Fruit fly (Drosophila melanogaster) whole organism, wandering third instar larva: ENCODE data around the gene Traf6.

Source experiments
- Abd-B ChIP-seq: fragments of >200 bp; optimal IDR thresholded peaks from 2 replicates; lab custom pipeline; 2017; ENCODE audit warnings: missing biosample characterization, missing genetic modification characterization
- CG32264 ChIP-seq: fragments of 200-800 bp; sonication (Bioruptor generic); optimal IDR thresholded peaks from 2 replicates; lab custom pipeline; 2016; ENCODE audit warnings: missing biosample characterization, missing genetic modification characterization
- Dfd ChIP-seq: fragments of >200 bp; optimal IDR thresholded peaks from 2 replicates; lab custom pipeline; 2017; ENCODE audit warnings: missing biosample characterization, missing genetic modification characterization
- Dif ChIP-seq: fragments of 200-275, 200-300 bp; sonication (Bioruptor generic); optimal IDR thresholded peaks from 2 replicates; lab custom pipeline; 2018; ENCODE audit warnings: missing biosample characterization, missing genetic modification characterization; ENCODE audit not compliant: partially characterized antibody
- GATAd ChIP-seq: sonication (Bioruptor generic); optimal IDR thresholded peaks from 2 replicates; lab custom pipeline; 2016; ENCODE audit warnings: missing biosample characterization, missing genetic modification characterization
- HLH106 ChIP-seq: fragments of 200-800 bp; optimal IDR thresholded peaks from 3 replicates; lab custom pipeline; 2019; ENCODE audit warnings: missing biosample characterization, mild to moderate bottlenecking, missing genetic modification characterization, moderate library complexity
- Hnf4 ChIP-seq: fragments of 200-800 bp; sonication (Bioruptor generic); optimal IDR thresholded peaks from 2 replicates; lab custom pipeline; 2016; ENCODE audit warnings: missing biosample characterization, mild to moderate bottlenecking, missing genetic modification characterization
- OdsH ChIP-seq: fragments of 200-800 bp; sonication (Bioruptor generic); optimal IDR thresholded peaks from 2 replicates; lab custom pipeline; 2016; ENCODE audit warnings: missing biosample characterization, mild to moderate bottlenecking, missing genetic modification characterization
- Rel ChIP-seq, 2 experiments: fragments of 200-800 bp; sonication (Bioruptor generic) in 1 of 2; optimal IDR thresholded peaks; 2 replicates in 1 of 2; 3 replicates in 1 of 2; lab custom pipeline; 2016 to 2019; ENCODE audit warnings: mild to moderate bottlenecking in 2 of 2, missing biosample characterization in 2 of 2, missing genetic modification characterization in 2 of 2, moderate library complexity in 1 of 2
- Sp1 ChIP-seq: fragments of 200-800 bp; sonication (Bioruptor generic); optimal IDR thresholded peaks from 3 replicates; lab custom pipeline; 2019; ENCODE audit warnings: missing biosample characterization, mild to moderate bottlenecking, missing genetic modification characterization, moderate library complexity
- Vsx2 ChIP-seq: fragments of 200-300, 225-300 bp; sonication (Bioruptor generic); optimal IDR thresholded peaks from 2 replicates; lab custom pipeline; 2018; ENCODE audit warnings: missing biosample characterization, missing genetic modification characterization; ENCODE audit not compliant: partially characterized antibody
- br ChIP-seq: fragments of 200-800 bp; sonication (Bioruptor generic); optimal IDR thresholded peaks from 2 replicates; lab custom pipeline; 2016; ENCODE audit warnings: missing biosample characterization, missing genetic modification characterization
- dl ChIP-seq, 2 experiments: fragments of 175-275, 200-275 bp in 1 of 2; fragments of 200-275 bp in 1 of 2; sonication (Bioruptor generic); optimal IDR thresholded peaks; lab custom pipeline; 2018; ENCODE audit warnings: mild to moderate bottlenecking in 2 of 2, missing biosample characterization in 2 of 2, missing genetic modification characterization in 2 of 2, moderate library complexity in 2 of 2; ENCODE audit not compliant: partially characterized antibody in 2 of 2, insufficient read depth in 1 of 2
- dmrt93B ChIP-seq: fragments of 200-800 bp; sonication (Bioruptor generic); optimal IDR thresholded peaks from 2 replicates; lab custom pipeline; 2018; ENCODE audit warnings: missing biosample characterization, mild to moderate bottlenecking, missing genetic modification characterization
- ey ChIP-seq: fragments of 200-800 bp; sonication (Bioruptor generic); optimal IDR thresholded peaks from 2 replicates; lab custom pipeline; 2016; ENCODE audit warnings: missing biosample characterization, missing genetic modification characterization
- foxo ChIP-seq, 2 experiments: fragments of 200-800 bp; sonication (Bioruptor generic); optimal IDR thresholded peaks; 2 replicates in 1 of 2; 3 replicates in 1 of 2; lab custom pipeline; 2016 to 2017; ENCODE audit warnings: missing biosample characterization in 2 of 2, missing genetic modification characterization in 2 of 2
- fru ChIP-seq: fragments of 200-800 bp; sonication (Bioruptor generic); optimal IDR thresholded peaks from 3 replicates; lab custom pipeline; 2016; ENCODE audit warnings: missing biosample characterization, mild to moderate bottlenecking, missing genetic modification characterization
- h ChIP-seq: fragments of 200-800 bp; sonication (Bioruptor generic); optimal IDR thresholded peaks from 3 replicates; lab custom pipeline; 2016; ENCODE audit warnings: missing biosample characterization, mild to moderate bottlenecking, missing genetic modification characterization
- lola ChIP-seq: fragments of >200 bp; optimal IDR thresholded peaks from 2 replicates; lab custom pipeline; 2017; ENCODE audit warnings: missing biosample characterization, missing genetic modification characterization
- pan ChIP-seq: fragments of >200 bp; optimal IDR thresholded peaks from 2 replicates; lab custom pipeline; 2017
- psq ChIP-seq: fragments of 200-800 bp; sonication (Bioruptor generic); optimal IDR thresholded peaks from 3 replicates; lab custom pipeline; 2017; ENCODE audit warnings: missing biosample characterization, mild to moderate bottlenecking, missing genetic modification characterization, moderate library complexity
- rgr ChIP-seq: fragments of 200-800 bp; sonication (Bioruptor generic); optimal IDR thresholded peaks from 3 replicates; lab custom pipeline; 2016; ENCODE audit warnings: missing biosample characterization, mild to moderate bottlenecking, missing genetic modification characterization
- sv ChIP-seq: fragments of 200-800 bp; sonication (Bioruptor generic); optimal IDR thresholded peaks from 3 replicates; lab custom pipeline; 2016; ENCODE audit warnings: missing biosample characterization, missing genetic modification characterization
- tai ChIP-seq: sonication (Bioruptor generic); optimal IDR thresholded peaks from 2 replicates; lab custom pipeline; 2016; ENCODE audit warnings: missing biosample characterization, missing genetic modification characterization
- usp ChIP-seq: fragments of >200 bp; optimal IDR thresholded peaks from 2 replicates; lab custom pipeline; 2017; ENCODE audit warnings: missing biosample characterization, missing genetic modification characterization
- woc ChIP-seq: sonication (Bioruptor generic); optimal IDR thresholded peaks from 2 replicates; lab custom pipeline; 2016; ENCODE audit warnings: missing biosample characterization, mild to moderate bottlenecking, missing genetic modification characterization

Gene Traf6

DNA sequence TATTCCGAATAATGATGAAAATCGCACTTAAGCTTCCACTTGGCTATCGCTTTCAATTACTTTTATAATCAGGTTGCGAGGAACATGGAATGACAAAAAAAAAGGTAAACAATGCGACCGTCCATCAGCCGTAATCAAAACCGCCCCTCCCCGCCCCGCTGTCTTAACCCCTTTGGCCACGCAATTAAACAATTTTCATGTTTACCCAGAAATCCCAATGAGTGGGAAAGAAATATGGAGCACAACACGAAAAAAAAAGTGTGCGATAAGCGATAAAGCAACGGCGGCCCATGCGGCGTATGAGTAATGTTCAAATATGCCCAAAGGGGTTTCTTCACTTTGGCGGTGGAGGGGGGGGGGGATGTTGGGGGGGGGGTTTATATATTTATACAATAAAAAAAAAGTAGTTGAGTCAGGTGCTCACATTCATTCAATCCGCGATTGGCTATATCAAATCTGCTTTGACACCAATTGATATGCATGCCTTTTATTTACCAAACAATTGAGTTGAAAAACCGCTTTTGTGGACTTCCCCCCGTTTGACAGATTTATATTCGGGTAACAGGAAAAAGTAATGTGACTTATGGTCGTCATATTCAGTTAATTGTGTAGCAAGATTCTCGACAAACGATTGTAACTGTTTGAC lies 41.9 kb upstream of the Traf6 start:
- TF ChIP-seq dmrt93B (no peak), Sp1 (peak; percentile 26), psq (GFP tag; lab: Kevin White, UChicago) (peak; percentile 3), sv (GFP tag; lab: Kevin White, UChicago) (no peak), Rel (GFP tag; optimal IDR thresholded peaks at IDR 0.05; lab: Kevin White, UChicago) (no peak), Rel (tag; optimal IDR thresholded peaks at IDR 0.05; lab: Kevin White, UChicago) (peak; percentile 94), Abd-B (GFP tag; lab: Kevin White, UChicago) (no peak), Dfd (no peak), woc (no peak), HLH106 (tag; lab: Kevin White, UChicago) (no peak), GATAd (GFP tag; lab: Kevin White, UChicago) (no peak), dl (GFP tag; optimal IDR thresholded peaks at IDR 0.05; lab: Kevin White, UChicago; ENCODE audit: insufficient read depth in 1 of 2, partially characterized antibody in 2 of 2) (no peak), tai (GFP tag; lab: Kevin White, UChicago) (no peak), h (GFP tag; lab: Kevin White, UChicago) (peak; percentile 19)

DNA sequence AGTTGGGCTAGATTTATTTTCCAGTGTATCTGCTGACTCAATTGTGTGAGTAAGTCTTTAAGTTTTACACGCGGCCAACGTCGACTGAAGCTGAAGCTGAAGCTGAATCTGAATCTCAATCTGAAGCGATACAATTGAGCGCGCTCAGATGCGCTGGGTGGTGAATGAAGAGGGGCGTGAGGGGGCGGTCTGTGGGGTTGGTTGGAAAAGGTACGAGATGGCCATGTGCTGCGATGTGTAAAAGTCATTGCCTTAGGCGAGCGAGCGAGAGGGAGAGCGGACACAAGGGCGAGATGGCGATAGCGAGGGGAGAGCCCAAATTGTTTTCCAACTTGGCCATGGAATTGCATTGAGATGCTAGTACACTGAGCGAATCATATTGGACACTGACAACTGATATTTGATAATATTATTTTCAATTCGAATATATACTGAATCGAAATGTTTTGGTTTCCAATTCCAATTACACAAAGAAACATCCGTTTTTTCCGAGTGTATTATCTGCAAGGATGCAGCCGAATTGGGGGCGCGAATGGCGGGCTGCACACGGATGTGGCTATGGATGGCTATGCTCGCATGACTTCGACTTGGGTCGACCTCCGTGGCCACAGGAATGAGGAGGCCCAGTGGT lies 39.5 kb upstream of the Traf6 start:
- TF ChIP-seq fru (GFP tag; lab: Kevin White, UChicago), result peak; percentile 85
- TF ChIP-seq Hnf4 (GFP tag; lab: Kevin White, UChicago), result peak; percentile 55
- TF ChIP-seq Dif (GFP tag; lab: Kevin White, UChicago), result no peak
- TF ChIP-seq HLH106 (tag; lab: Kevin White, UChicago), result peak; percentile 64
- TF ChIP-seq h (GFP tag; lab: Kevin White, UChicago), result peak; percentile 77
- peak; percentile 63 for TF ChIP-seq woc
- TF ChIP-seq OdsH, result peak; percentile 66
- TF ChIP-seq psq (GFP tag; lab: Kevin White, UChicago), result peak; percentile 13
- TF ChIP-seq CG32264 (GFP tag; lab: Kevin White, UChicago), result peak; percentile 14
- TF ChIP-seq foxo (GFP tag; optimal IDR thresholded peaks at IDR 0.05; lab: Kevin White, UChicago), result peak in 1 of 2 experiments; percentile 86
- TF ChIP-seq usp (GFP tag; lab: Kevin White, UChicago), result no peak
- TF ChIP-seq Vsx2 (GFP tag; lab: Kevin White, UChicago), result no peak
- TF ChIP-seq rgr (GFP tag; lab: Kevin White, UChicago), result peak; percentile 76
- no peak for TF ChIP-seq pan
- no peak for TF ChIP-seq lola (GFP tag; lab: Kevin White, UChicago)
- peak; percentile 27 for TF ChIP-seq dmrt93B
- TF ChIP-seq ey (GFP tag; lab: Kevin White, UChicago), result peak; percentile 82
- peak; percentile 57 for TF ChIP-seq Sp1
- peak; percentile 69 for TF ChIP-seq br (GFP tag; lab: Kevin White, UChicago)
- TF ChIP-seq Rel (GFP tag; optimal IDR thresholded peaks at IDR 0.05; lab: Kevin White, UChicago), result peak; percentile 0
- TF ChIP-seq Rel (tag; optimal IDR thresholded peaks at IDR 0.05; lab: Kevin White, UChicago), result peak; percentile 45

DNA sequence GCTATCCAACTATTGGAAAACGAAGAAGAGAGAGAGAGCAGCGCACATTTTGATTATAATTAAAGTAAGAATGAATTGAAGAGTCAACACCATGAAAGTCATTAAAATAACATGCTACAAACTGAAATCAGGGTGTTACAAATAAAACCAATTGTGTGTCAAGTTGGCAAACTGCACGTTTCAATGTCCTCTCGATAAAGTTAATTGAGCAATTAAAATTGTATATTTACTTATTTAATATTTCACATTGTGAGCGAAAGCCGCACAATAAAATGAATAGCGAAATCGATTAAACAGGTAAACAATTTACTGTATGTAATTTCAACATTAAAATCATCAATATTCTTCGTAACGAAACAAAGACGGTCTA lies 39.0 kb upstream of the Traf6 start:
- TF ChIP-seq tai (GFP tag; lab: Kevin White, UChicago) (no peak), OdsH (peak; percentile 9), foxo (GFP tag; optimal IDR thresholded peaks at IDR 0.05; lab: Kevin White, UChicago) (peak in 1 of 2 experiments; percentile 19), HLH106 (tag; lab: Kevin White, UChicago) (peak; percentile 31), psq (GFP tag; lab: Kevin White, UChicago) (peak; percentile 7), Sp1 (peak; percentile 37), woc (no peak), Hnf4 (GFP tag; lab: Kevin White, UChicago) (no peak), dmrt93B (peak; percentile 10), GATAd (GFP tag; lab: Kevin White, UChicago) (peak; percentile 15)
- TF ChIP-seq, all 38 proteins: peak for 7

DNA sequence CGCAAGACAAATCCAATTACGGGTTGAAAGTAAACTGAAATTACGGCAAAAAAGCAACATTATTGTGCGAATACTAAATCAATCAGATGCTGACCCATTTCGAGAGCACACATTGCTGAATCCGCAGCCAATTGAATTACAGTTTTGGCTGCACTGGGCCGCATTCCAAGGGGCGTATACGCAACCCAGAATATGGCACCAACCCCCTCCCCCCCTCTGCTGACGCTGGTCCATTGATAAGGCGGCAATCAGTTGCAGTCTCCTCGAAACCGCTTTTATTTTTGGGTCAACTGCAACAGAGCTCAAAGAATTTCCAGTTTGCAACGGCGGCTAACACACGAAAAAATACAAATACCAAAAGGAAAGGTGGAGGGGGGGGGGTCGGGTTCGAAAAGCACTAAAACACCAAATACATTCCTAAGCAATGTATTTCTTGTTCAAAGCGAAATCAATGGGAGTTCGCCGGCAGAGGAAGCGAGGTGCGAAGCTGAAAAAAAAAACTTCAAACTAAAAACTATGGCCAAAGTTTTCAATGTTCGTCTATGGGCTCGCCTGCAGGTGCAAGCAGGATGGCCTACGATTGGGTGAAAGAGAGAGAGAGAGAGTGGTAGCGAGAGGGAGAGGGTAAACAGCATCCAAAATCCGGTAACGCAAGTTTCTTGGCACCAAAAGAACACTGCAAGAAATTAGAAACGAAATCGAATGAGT lies 38.4 kb upstream of the Traf6 start:
- peak; percentile 72 for TF ChIP-seq GATAd (GFP tag; lab: Kevin White, UChicago)
- no peak for TF ChIP-seq Sp1
- TF ChIP-seq, all 38 proteins: peak for 1

DNA sequence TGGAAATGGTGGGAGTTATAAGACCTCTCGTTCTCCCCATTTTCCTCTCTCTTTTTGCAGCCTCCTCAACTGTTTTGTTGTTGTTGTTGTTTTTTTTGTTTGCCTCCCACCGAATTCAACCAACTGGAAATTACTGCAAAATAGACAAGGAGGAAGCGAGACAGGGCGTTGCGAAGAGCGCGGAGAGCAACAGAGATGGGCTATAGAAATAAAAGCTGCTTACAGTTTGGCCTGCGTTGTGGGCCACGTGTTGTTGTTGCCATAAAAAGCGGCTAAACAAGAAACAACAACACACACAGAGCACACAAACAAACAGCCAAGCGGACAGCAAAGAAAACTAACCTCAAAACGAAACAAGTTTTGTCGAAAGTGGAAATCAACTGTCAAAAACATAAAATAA lies 37.4 kb upstream of the Traf6 start:
- TF ChIP-seq fru (GFP tag; lab: Kevin White, UChicago), result no peak
- no peak for TF ChIP-seq rgr (GFP tag; lab: Kevin White, UChicago)
- no peak for TF ChIP-seq psq (GFP tag; lab: Kevin White, UChicago)
- TF ChIP-seq sv (GFP tag; lab: Kevin White, UChicago), result no peak
